Fruit fly (Drosophila melanogaster) whole organism, embryonic: ENCODE measurements around the gene CG15916.

Experiments used
- CG10321 ChIP-seq: fragments of 200-800 bp; sonication (Bioruptor generic); IDR thresholded peaks from 2 replicates; pipeline ENCODE4 v1.3.6; 2022; ENCODE audit warnings: missing biosample characterization, missing genetic modification characterization
- CG12071 ChIP-seq: fragments of 200-800 bp; sonication (Bioruptor generic); optimal IDR thresholded peaks from 3 replicates; lab custom pipeline; 2018; ENCODE audit warnings: missing biosample characterization, mild to moderate bottlenecking, missing genetic modification characterization
- CG16813 ChIP-seq: fragments of 200-800 bp; sonication (Bioruptor generic); IDR thresholded peaks from 3 replicates; pipeline ENCODE4 v1.3.6; 2022; ENCODE audit warnings: missing biosample characterization, missing genetic modification characterization; ENCODE audit not compliant: partially characterized antibody
- CG17829 ChIP-seq: fragments of 200-800 bp; optimal IDR thresholded peaks from 2 replicates; lab custom pipeline; 2019; ENCODE audit warnings: missing biosample characterization, mild to moderate bottlenecking, missing genetic modification characterization, moderate library complexity
- CG32772 ChIP-seq: fragments of 200-800 bp; sonication (Bioruptor generic); IDR thresholded peaks from 2 replicates; pipeline ENCODE4 v1.3.6; 2022; ENCODE audit warnings: missing biosample characterization, missing genetic modification characterization
- CG9215 ChIP-seq: fragments of 200-800 bp; sonication (Bioruptor generic); IDR thresholded peaks from 2 replicates; pipeline ENCODE4 v1.3.6; 2022; ENCODE audit warnings: missing biosample characterization, missing genetic modification characterization
- CG9727 ChIP-seq: fragments of 200-800 bp; sonication (Bioruptor generic); optimal IDR thresholded peaks from 3 replicates; lab custom pipeline; 2017; ENCODE audit warnings: missing biosample characterization, mild to moderate bottlenecking, missing genetic modification characterization
- Oli ChIP-seq: fragments of 200-800 bp; sonication (Bioruptor generic); optimal IDR thresholded peaks from 2 replicates; lab custom pipeline; 2018; ENCODE audit warnings: missing biosample characterization, mild to moderate bottlenecking, missing genetic modification characterization, moderate library complexity
- odd ChIP-seq: fragments of 200-800 bp; sonication (Bioruptor generic); optimal IDR thresholded peaks from 2 replicates; lab custom pipeline; 2017; ENCODE audit warnings: missing biosample characterization, mild to moderate bottlenecking, missing genetic modification characterization
- schlank ChIP-seq: fragments of 200-800 bp; sonication (Bioruptor generic); optimal IDR thresholded peaks from 2 replicates; lab custom pipeline; 2018; ENCODE audit warnings: missing biosample characterization, mild to moderate bottlenecking, missing genetic modification characterization
- stc ChIP-seq: fragments of 200-800 bp; sonication (Bioruptor generic); IDR thresholded peaks from 2 replicates; pipeline ENCODE4 v1.3.6; 2022; ENCODE audit warnings: missing biosample characterization, missing genetic modification characterization
- unc-4 ChIP-seq: fragments of 200-800 bp; sonication (Bioruptor generic); IDR thresholded peaks from 2 replicates; pipeline ENCODE4 v1.3.6; 2022; ENCODE audit warnings: missing biosample characterization, missing genetic modification characterization; ENCODE audit not compliant: partially characterized antibody

dm6 chrX:15852815-15853542 lies 37.4 kb upstream of the CG15916 start, which contains the start of the genes UBL3 and CG15914:
- TF ChIP-seq odd (no peak), stc (GFP tag; lab: Robert Waterston, UW) (no peak), CG10321 (no peak), CG32772 (GFP tag; lab: Robert Waterston, UW) (no peak), Oli (tag; lab: Kevin White, UChicago) (no peak), CG12071 (no peak), CG17829 (tag; lab: Kevin White, UChicago) (peak; percentile 36), schlank (tag; lab: Kevin White, UChicago) (no peak), CG16813 (GFP tag; lab: Robert Waterston, UW) (0 out of 3 replicates have a peak, but pooled peaks have one; percentile 7), CG9727 (GFP tag; lab: Kevin White, UChicago) (peak; percentile 39), unc-4 (GFP tag; lab: Robert Waterston, UW) (0 out of 2 replicates have a peak, but pooled peaks have one; percentile 34), CG9215 (GFP tag; lab: Robert Waterston, UW) (no peak)
